Fruit fly (Drosophila melanogaster) whole organism, embryonic: ENCODE measurements around the gene Arc42.

Source experiments
- Atf6 ChIP-seq: fragments of 200-800 bp; sonication (Bioruptor generic); IDR thresholded peaks from 2 replicates; pipeline ENCODE4 v1.3.6; 2022; ENCODE audit warnings: missing biosample characterization, missing genetic modification characterization
- B-H2 ChIP-seq: fragments of 200-800 bp; sonication (Bioruptor generic); optimal IDR thresholded peaks from 2 replicates; lab custom pipeline; 2018; ENCODE audit warnings: missing biosample characterization, mild to moderate bottlenecking, missing genetic modification characterization
- CG11695 ChIP-seq: fragments of 200-800 bp; sonication (Bioruptor generic); IDR thresholded peaks from 3 replicates; pipeline ENCODE4 v1.3.6; 2022; ENCODE audit warnings: missing biosample characterization, missing genetic modification characterization
- CG13296 ChIP-seq: fragments of 200-800 bp; sonication (Bioruptor generic); optimal IDR thresholded peaks from 3 replicates; lab custom pipeline; 2018; ENCODE audit warnings: missing biosample characterization, mild to moderate bottlenecking, missing genetic modification characterization
- CG14014 ChIP-seq: fragments of 200-800 bp; sonication (Bioruptor generic); IDR thresholded peaks from 2 replicates; pipeline ENCODE4 v1.3.6; 2022; ENCODE audit warnings: missing biosample characterization, missing genetic modification characterization
- CG14667 ChIP-seq: fragments of 200-800 bp; sonication (Bioruptor generic); IDR thresholded peaks from 2 replicates; pipeline ENCODE4 v1.3.6; 2022; ENCODE audit warnings: missing biosample characterization, missing genetic modification characterization
- CG15073 ChIP-seq: fragments of 200-800 bp; sonication (Bioruptor generic); optimal IDR thresholded peaks from 2 replicates; lab custom pipeline; 2016; ENCODE audit warnings: missing biosample characterization, missing genetic modification characterization
- CG15696 ChIP-seq: fragments of 200-800 bp; sonication (Bioruptor generic); optimal IDR thresholded peaks from 2 replicates; lab custom pipeline; 2019; ENCODE audit warnings: missing biosample characterization, mild to moderate bottlenecking, missing genetic modification characterization, moderate library complexity
- CG1603 ChIP-seq: fragments of 200-800 bp; sonication (Bioruptor generic); optimal IDR thresholded peaks from 2 replicates; lab custom pipeline; 2019; ENCODE audit warnings: missing biosample characterization, mild to moderate bottlenecking, missing genetic modification characterization, moderate library complexity
- CG17186 ChIP-seq: fragments of 200-800 bp; sonication (Bioruptor generic); optimal IDR thresholded peaks from 3 replicates; lab custom pipeline; 2017; ENCODE audit warnings: missing biosample characterization, missing genetic modification reagents, missing genetic modification characterization
- CG2202 ChIP-seq: fragments of 200-800 bp; sonication (Bioruptor generic); optimal IDR thresholded peaks from 2 replicates; lab custom pipeline; 2018; ENCODE audit warnings: missing biosample characterization, mild to moderate bottlenecking, missing genetic modification characterization
- CG31388 ChIP-seq: fragments of 200-800 bp; sonication (Bioruptor generic); optimal IDR thresholded peaks from 2 replicates; lab custom pipeline; 2016; ENCODE audit warnings: missing biosample characterization, missing genetic modification characterization
- CG5180 ChIP-seq: fragments of 200-800 bp; sonication (Bioruptor generic); optimal IDR thresholded peaks from 3 replicates; lab custom pipeline; 2017; ENCODE audit warnings: missing biosample characterization, missing genetic modification characterization, mild to moderate bottlenecking, moderate library complexity, missing genetic modification reagents
- CG7987 ChIP-seq: fragments of 200-800 bp; sonication (Bioruptor generic); optimal IDR thresholded peaks from 2 replicates; lab custom pipeline; 2018; ENCODE audit warnings: missing biosample characterization, mild to moderate bottlenecking, missing genetic modification characterization, moderate library complexity
- CG8089 ChIP-seq: fragments of 200-800 bp; sonication (Bioruptor generic); optimal IDR thresholded peaks from 3 replicates; lab custom pipeline; 2016; ENCODE audit warnings: missing biosample characterization, missing genetic modification characterization
- CG9876 ChIP-seq: fragments of 200-800 bp; sonication (Bioruptor generic); optimal IDR thresholded peaks from 2 replicates; lab custom pipeline; 2016; ENCODE audit warnings: missing biosample characterization, missing genetic modification characterization
- CoRest ChIP-seq: fragments of 200-800 bp; sonication (Bioruptor generic); optimal IDR thresholded peaks from 3 replicates; lab custom pipeline; 2018; ENCODE audit warnings: missing biosample characterization, mild to moderate bottlenecking, missing genetic modification characterization, moderate library complexity
- Deaf1 ChIP-seq: fragments of 200-800 bp; optimal IDR thresholded peaks from 3 replicates; lab custom pipeline; 2019; ENCODE audit warnings: missing biosample characterization, mild to moderate bottlenecking, missing genetic modification characterization, moderate library complexity
- Dll ChIP-seq: fragments of 200-800 bp; sonication (Bioruptor generic); IDR thresholded peaks from 4 replicates; pipeline ENCODE4 v1.3.6; 2022; ENCODE audit warnings: missing biosample characterization, missing genetic modification characterization; ENCODE audit not compliant: partially characterized antibody
- Fer2 ChIP-seq: fragments of 200-800 bp; sonication (Bioruptor generic); optimal IDR thresholded peaks from 2 replicates; lab custom pipeline; 2018; ENCODE audit warnings: missing biosample characterization, mild to moderate bottlenecking, missing genetic modification characterization, moderate library complexity
- HLH3B ChIP-seq: fragments of 200-800 bp; sonication (Bioruptor generic); IDR thresholded peaks from 2 replicates; pipeline ENCODE4 v1.3.6; 2022; ENCODE audit warnings: missing biosample characterization, missing genetic modification characterization
- Hand ChIP-seq: fragments of 200-800 bp; sonication (Bioruptor generic); optimal IDR thresholded peaks from 2 replicates; lab custom pipeline; 2017; ENCODE audit warnings: mild to moderate bottlenecking, missing biosample characterization, missing genetic modification reagents, missing genetic modification characterization
- Hr39 ChIP-seq: fragments of >200 bp; optimal IDR thresholded peaks from 2 replicates; lab custom pipeline; 2017
- Lim3 ChIP-seq: fragments of 200-800 bp; sonication (Bioruptor generic); IDR thresholded peaks from 2 replicates; pipeline ENCODE4 v1.3.6; 2022; ENCODE audit warnings: missing biosample characterization, missing genetic modification characterization
- Oaz ChIP-seq: fragments of 200-800 bp; sonication (Bioruptor generic); IDR thresholded peaks from 2 replicates; pipeline ENCODE4 v1.3.6; 2022; ENCODE audit warnings: missing biosample characterization, missing genetic modification characterization
- Pdp1 ChIP-seq, 2 experiments: fragments of 200-800 bp; sonication (Bioruptor generic); optimal IDR thresholded peaks; 3 replicates each; lab custom pipeline; 2016; ENCODE audit warnings: missing biosample characterization in 2 of 2, missing genetic modification characterization in 2 of 2, mild to moderate bottlenecking in 1 of 2, moderate library complexity in 1 of 2
- Poxn ChIP-seq: fragments of 200-800 bp; sonication (Bioruptor generic); IDR thresholded peaks from 2 replicates; pipeline ENCODE4 v1.3.6; 2022; ENCODE audit warnings: missing biosample characterization, missing genetic modification characterization
- Ssrp ChIP-seq: fragments of 200-800 bp; sonication (Bioruptor generic); optimal IDR thresholded peaks from 2 replicates; lab custom pipeline; 2018; ENCODE audit warnings: missing biosample characterization, mild to moderate bottlenecking, missing genetic modification characterization, moderate library complexity
- Xbp1 ChIP-seq: fragments of 200-800 bp; sonication (Bioruptor generic); optimal IDR thresholded peaks from 3 replicates; lab custom pipeline; 2016; ENCODE audit warnings: missing biosample characterization, mild to moderate bottlenecking, missing genetic modification characterization
- ase ChIP-seq: fragments of 200-800 bp; sonication (Bioruptor generic); IDR thresholded peaks from 3 replicates; pipeline ENCODE4 v1.3.6; 2022; ENCODE audit warnings: missing biosample characterization, missing genetic modification characterization
- cas ChIP-seq: fragments of 200-800 bp; sonication (Bioruptor generic); IDR thresholded peaks from 2 replicates; pipeline ENCODE4 v1.3.6; 2022; ENCODE audit warnings: missing biosample characterization, missing genetic modification characterization
- corto ChIP-seq: fragments of 200-800 bp; sonication (Bioruptor generic); optimal IDR thresholded peaks from 2 replicates; lab custom pipeline; 2016; ENCODE audit warnings: missing biosample characterization, mild to moderate bottlenecking, missing genetic modification characterization, moderate library complexity
- dpn ChIP-seq, 2 experiments: fragments of 200-800 bp; sonication (Bioruptor generic); optimal IDR thresholded peaks; 3 replicates each; lab custom pipeline; 2016; ENCODE audit warnings: missing biosample characterization in 2 of 2, missing genetic modification characterization in 2 of 2
- fd96Cb ChIP-seq: fragments of 200-800 bp; sonication (Bioruptor generic); optimal IDR thresholded peaks from 2 replicates; lab custom pipeline; 2018; ENCODE audit warnings: missing biosample characterization, mild to moderate bottlenecking, missing genetic modification characterization, moderate library complexity
- grn ChIP-seq: fragments of 200-800 bp; sonication (Bioruptor generic); optimal IDR thresholded peaks from 3 replicates; lab custom pipeline; 2017; ENCODE audit warnings: missing biosample characterization, missing genetic modification characterization
- h ChIP-seq: fragments of >200 bp; optimal IDR thresholded peaks from 2 replicates; lab custom pipeline; 2017
- hbn ChIP-seq: fragments of 200-800 bp; sonication (Bioruptor generic); IDR thresholded peaks from 2 replicates; pipeline ENCODE4 v1.3.6; 2022; ENCODE audit warnings: missing biosample characterization, missing genetic modification characterization; ENCODE audit not compliant: partially characterized antibody
- kay ChIP-seq: fragments of 200-800 bp; sonication (Bioruptor generic); optimal IDR thresholded peaks from 2 replicates; lab custom pipeline; 2016; ENCODE audit warnings: missing biosample characterization, missing genetic modification characterization
- kni ChIP-seq: fragments of 200-800 bp; sonication (Bioruptor generic); optimal IDR thresholded peaks from 3 replicates; lab custom pipeline; 2017; ENCODE audit warnings: mild to moderate bottlenecking, missing biosample characterization, missing genetic modification reagents, missing genetic modification characterization
- lmd ChIP-seq: fragments of 200-800 bp; sonication (Bioruptor generic); IDR thresholded peaks from 2 replicates; pipeline ENCODE4 v1.3.6; 2022; ENCODE audit warnings: missing biosample characterization, missing genetic modification characterization
- nau ChIP-seq: fragments of 200-800 bp; sonication (Bioruptor generic); optimal IDR thresholded peaks from 3 replicates; lab custom pipeline; 2017; ENCODE audit warnings: missing biosample characterization, mild to moderate bottlenecking, missing genetic modification characterization, missing genetic modification reagents
- phol ChIP-seq: fragments of 200-800 bp; sonication (Bioruptor generic); optimal IDR thresholded peaks from 3 replicates; lab custom pipeline; 2018; ENCODE audit warnings: missing biosample characterization, mild to moderate bottlenecking, missing genetic modification characterization, moderate library complexity
- pzg ChIP-seq: fragments of 200-800 bp; sonication (Bioruptor generic); optimal IDR thresholded peaks from 3 replicates; lab custom pipeline; 2018; ENCODE audit warnings: missing biosample characterization, mild to moderate bottlenecking, missing genetic modification characterization, moderate library complexity
- row ChIP-seq: fragments of 200-800 bp; sonication (Bioruptor generic); IDR thresholded peaks from 3 replicates; pipeline ENCODE4 v1.3.6; 2022; ENCODE audit warnings: missing biosample characterization, missing genetic modification characterization
- scrt ChIP-seq: fragments of 200-800 bp; sonication (Bioruptor generic); optimal IDR thresholded peaks from 2 replicates; lab custom pipeline; 2018; ENCODE audit warnings: missing biosample characterization, mild to moderate bottlenecking, missing genetic modification characterization, moderate library complexity
- sna ChIP-seq: fragments of 200-800 bp; sonication (Bioruptor generic); IDR thresholded peaks from 2 replicates; pipeline ENCODE4 v1.3.6; 2022; ENCODE audit warnings: missing biosample characterization, missing genetic modification characterization; ENCODE audit not compliant: partially characterized antibody
- ssp ChIP-seq: fragments of 200-800 bp; sonication (Bioruptor generic); IDR thresholded peaks from 2 replicates; pipeline ENCODE4 v1.3.6; 2022; ENCODE audit warnings: missing biosample characterization, missing genetic modification characterization
- tgo ChIP-seq: fragments of 200-800 bp; sonication (Bioruptor generic); IDR thresholded peaks from 3 replicates; pipeline ENCODE4 v1.3.6; 2022; ENCODE audit warnings: missing biosample characterization, missing genetic modification characterization
- tin ChIP-seq: fragments of 200-800 bp; sonication (Bioruptor generic); optimal IDR thresholded peaks from 3 replicates; lab custom pipeline; 2016; ENCODE audit warnings: missing biosample characterization, missing genetic modification characterization

The Arc42 gene

DNA sequence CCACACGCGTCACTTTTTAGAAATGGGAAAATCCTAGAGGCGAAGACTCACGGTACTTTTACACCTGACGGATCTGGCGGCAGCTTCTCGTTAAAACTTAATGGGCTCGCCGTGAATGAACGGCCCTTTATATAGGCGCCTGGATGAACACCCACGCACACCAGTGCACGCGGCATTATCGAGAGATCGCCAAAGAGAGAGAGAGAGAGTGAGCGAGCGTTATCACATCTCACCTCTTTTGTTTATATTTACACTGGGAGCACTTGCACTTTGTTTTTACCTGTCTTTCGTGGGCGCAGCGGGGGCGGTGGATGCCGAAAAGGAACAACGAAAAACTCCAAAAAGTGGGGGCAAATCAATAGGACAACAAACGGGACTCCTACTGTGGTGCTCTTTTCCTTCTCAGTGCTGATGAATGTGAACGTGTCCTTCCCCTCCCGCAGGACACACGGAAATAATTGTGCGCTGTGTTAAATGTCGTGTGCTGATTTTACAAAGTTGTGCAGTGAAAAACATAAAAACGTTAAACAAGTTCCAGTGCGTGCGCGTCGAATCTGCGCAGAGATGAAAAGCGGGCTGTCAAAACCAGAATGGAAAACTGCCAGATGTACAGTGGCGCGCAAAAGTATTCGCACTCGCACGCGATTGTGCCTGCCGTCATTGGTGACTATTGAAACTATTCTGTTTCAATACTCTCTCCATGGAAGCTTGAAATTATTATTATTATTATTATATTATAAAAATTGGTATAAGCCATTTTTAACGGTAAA lies 2.2 kb upstream of the Arc42 start, which contains the start of gene Mrp5 (continued):
- peak; percentile 65 for TF ChIP-seq lmd (GFP tag; lab: Robert Waterston, UW)
- TF ChIP-seq kni: peak; percentile 63
- peak; percentile 53; the same call in 1 of the 2 replicates for TF ChIP-seq CG14014 (GFP tag; lab: Robert Waterston, UW)
- peak; percentile 22 for TF ChIP-seq CoRest (tag; lab: Kevin White, UChicago)
- TF ChIP-seq CG5180 (GFP tag; lab: Kevin White, UChicago): peak; percentile 11
- peak; percentile 3 to 14 for TF ChIP-seq Pdp1 (GFP tag; optimal IDR thresholded peaks at IDR 0.05; lab: Kevin White, UChicago)
- peak; percentile 11 for TF ChIP-seq CG17186 (GFP tag; lab: Kevin White, UChicago)
- TF ChIP-seq CG13296 (GFP tag; lab: Kevin White, UChicago): peak; percentile 24
- TF ChIP-seq Xbp1 (GFP tag; lab: Kevin White, UChicago): peak; percentile 61
- no peak for TF ChIP-seq B-H2
- TF ChIP-seq sna: no peak
- TF ChIP-seq Dll: 0 out of 4 replicates have a peak, but pooled peaks have one; percentile 18
- no peak for TF ChIP-seq CG2202
- TF ChIP-seq nau (GFP tag; lab: Kevin White, UChicago): no peak
- TF ChIP-seq CG11695 (GFP tag; lab: Robert Waterston, UW): peak; percentile 51; the same call in 1 of the 3 replicates
- TF ChIP-seq hbn (GFP tag; lab: Robert Waterston, UW): no peak
- no peak for TF ChIP-seq scrt (GFP tag; lab: Kevin White, UChicago)
- TF ChIP-seq Hr39 (lab: Kevin White, UChicago): no peak
- no peak for TF ChIP-seq CG15073 (GFP tag; lab: Kevin White, UChicago)
- peak; percentile 30 for TF ChIP-seq fd96Cb
- TF ChIP-seq CG15696: no peak
- no peak for TF ChIP-seq h (lab: Kevin White, UChicago)
- no peak for TF ChIP-seq Ssrp
- peak; percentile 53; the same call in 2 of the 3 replicates for TF ChIP-seq ase (GFP tag; lab: Robert Waterston, UW)
- peak; percentile 71 for TF ChIP-seq grn (GFP tag; lab: Kevin White, UChicago)
- no peak for TF ChIP-seq Lim3
- TF ChIP-seq CG31388 (GFP tag; lab: Kevin White, UChicago): no peak
- no peak for TF ChIP-seq Deaf1 (tag; lab: Kevin White, UChicago)
- no peak for TF ChIP-seq CG1603 (tag; lab: Kevin White, UChicago)
- TF ChIP-seq Fer2 (tag; lab: Kevin White, UChicago): peak; percentile 10
- TF ChIP-seq pzg (GFP tag; lab: Kevin White, UChicago): peak; percentile 8
- TF ChIP-seq CG8089 (GFP tag; lab: Kevin White, UChicago): no peak
- TF ChIP-seq corto (GFP tag; lab: Kevin White, UChicago): no peak
- no peak for TF ChIP-seq Poxn (GFP tag; lab: Robert Waterston, UW)
- TF ChIP-seq dpn (GFP tag; optimal IDR thresholded peaks at IDR 0.05; lab: Kevin White, UChicago): peak; percentile 26 to 46
- TF ChIP-seq Hand (GFP tag; lab: Kevin White, UChicago): no peak
- TF ChIP-seq Atf6 (GFP tag; lab: Robert Waterston, UW): peak; percentile 15; the same call in 1 of the 2 replicates
- TF ChIP-seq row (GFP tag; lab: Robert Waterston, UW): peak; percentile 89
- TF ChIP-seq tgo (GFP tag; lab: Robert Waterston, UW): peak; percentile 63
- TF ChIP-seq CG7987: peak; percentile 17
- peak; percentile 18; the same call in 1 of the 2 replicates for TF ChIP-seq Oaz
- no peak for TF ChIP-seq cas
- TF ChIP-seq tin (GFP tag; lab: Kevin White, UChicago): peak; percentile 32
- TF ChIP-seq ssp (GFP tag; lab: Robert Waterston, UW): peak; percentile 44
- TF ChIP-seq HLH3B (GFP tag; lab: Robert Waterston, UW): peak; percentile 64
- TF ChIP-seq phol (tag; lab: Kevin White, UChicago): peak; percentile 36
- TF ChIP-seq CG9876 (GFP tag; lab: Kevin White, UChicago): no peak
- no peak for TF ChIP-seq kay (GFP tag; lab: Kevin White, UChicago)
- TF ChIP-seq CG14667 (GFP tag; lab: Robert Waterston, UW): 0 out of 2 replicates have a peak, but pooled peaks have one; percentile 16
